Worm (Caenorhabditis elegans) whole organism, young adult: ENCODE results near the gene mlc-4.

ENCODE experiments used
- C06A6.2 ChIP-seq: fragments of 200-800 bp; sonication (Bioruptor generic); conservative IDR thresholded peaks from 2 replicates; pipeline ENCODE4 v1.3.6; 2022; ENCODE audit warnings: missing genetic modification characterization, missing compliant biosample characterization
- F10E7.11 ChIP-seq: sonication (generic microtip); optimal IDR thresholded peaks from 2 replicates; lab custom pipeline; 2017; ENCODE audit warnings: mild to moderate bottlenecking, missing genetic modification characterization, moderate library complexity, missing compliant biosample characterization
- F33H1.4 ChIP-seq: fragments of 200-800 bp; sonication (Bioruptor generic); IDR thresholded peaks from 2 replicates; pipeline ENCODE4 v1.3.6; 2022; ENCODE audit warnings: missing genetic modification reagents, missing genetic modification characterization, missing compliant biosample characterization
- F49E8.2 ChIP-seq: sonication (generic microtip); optimal IDR thresholded peaks from 3 replicates; lab custom pipeline; 2017; ENCODE audit warnings: missing genetic modification characterization, mild to moderate bottlenecking, missing compliant biosample characterization, antibody characterized with exemption, moderate library complexity; ENCODE audit not compliant: insufficient read depth
- F52B5.7 ChIP-seq: sonication (generic microtip); optimal IDR thresholded peaks from 2 replicates; lab custom pipeline; 2016; ENCODE audit warnings: mild to moderate bottlenecking, missing genetic modification characterization, missing compliant biosample characterization
- K12H6.12 ChIP-seq: fragments of 200-800 bp; sonication (Bioruptor generic); optimal IDR thresholded peaks from 2 replicates; lab custom pipeline; 2018; ENCODE audit warnings: mild to moderate bottlenecking, missing genetic modification characterization, missing compliant biosample characterization
- T07F8.4 ChIP-seq: sonication (generic microtip); optimal IDR thresholded peaks from 2 replicates; lab custom pipeline; 2016; ENCODE audit warnings: mild to moderate bottlenecking, missing genetic modification characterization, moderate library complexity, missing compliant biosample characterization
- Y53F4B.3 ChIP-seq: fragments of 200-800 bp; sonication (Bioruptor generic); IDR thresholded peaks from 2 replicates; pipeline ENCODE4 v1.3.6; 2022; ENCODE audit warnings: missing genetic modification reagents, missing genetic modification characterization, missing compliant biosample characterization
- Y79H2A.3 ChIP-seq: fragments of 200-800 bp; sonication (Bioruptor generic); conservative IDR thresholded peaks from 2 replicates; pipeline ENCODE4 v1.3.6; 2022; ENCODE audit warnings: missing genetic modification reagents, missing genetic modification characterization, missing compliant biosample characterization
- Y95B8A.8 ChIP-seq: fragments of 200-800 bp; sonication (Bioruptor generic); IDR thresholded peaks from 2 replicates; pipeline ENCODE4 v1.3.6; 2022; ENCODE audit warnings: missing genetic modification reagents, missing genetic modification characterization, missing compliant biosample characterization
- ama-1 ChIP-seq, 3 experiments: fragments of 150-350 bp in 1 of 3; sonication (generic microtip) in 2 of 3; optimal IDR thresholded peaks; 2 replicates each; lab custom pipeline; 2014 to 2018; ENCODE audit warnings: missing biosample characterization in 2 of 3, missing genetic modification characterization in 2 of 3, missing genetic modification reagents in 2 of 3
- aptf-2 ChIP-seq: fragments of 200-800 bp; sonication (Bioruptor generic); conservative IDR thresholded peaks from 2 replicates; pipeline ENCODE4 v1.3.6; 2022; ENCODE audit warnings: missing genetic modification reagents, missing genetic modification characterization, missing compliant biosample characterization
- bed-1 ChIP-seq: fragments of 200-800 bp; sonication (Bioruptor generic); IDR thresholded peaks from 2 replicates; pipeline ENCODE4 v1.3.6; 2022; ENCODE audit warnings: missing genetic modification reagents, missing genetic modification characterization, missing compliant biosample characterization
- cebp-1 ChIP-seq, 2 experiments: fragments of 200-800 bp in 1 of 2; sonication (Bioruptor generic) in 1 of 2; sonication (generic microtip) in 1 of 2; IDR thresholded peaks in 1 of 2; optimal IDR thresholded peaks in 1 of 2; 2 replicates each; pipeline versions ENCODE4 v1.3.6 to Lab custom; 2017 to 2022; ENCODE audit warnings: missing compliant biosample characterization in 2 of 2, missing genetic modification characterization in 2 of 2, mild to moderate bottlenecking in 1 of 2, missing genetic modification reagents in 1 of 2, moderate library complexity in 1 of 2
- ceh-27 ChIP-seq: fragments of 200-800 bp; sonication (Bioruptor generic); optimal IDR thresholded peaks from 2 replicates; lab custom pipeline; 2018; ENCODE audit warnings: mild to moderate bottlenecking, missing genetic modification characterization, moderate library complexity, missing compliant biosample characterization
- ceh-40 ChIP-seq: fragments of 200-800 bp; sonication (Bioruptor generic); IDR thresholded peaks from 2 replicates; pipeline ENCODE4 v1.3.6; 2022; ENCODE audit warnings: missing genetic modification characterization, missing compliant biosample characterization
- chd-7 ChIP-seq: sonication (generic microtip); optimal IDR thresholded peaks from 2 replicates; lab custom pipeline; 2016; ENCODE audit warnings: mild to moderate bottlenecking, missing genetic modification characterization, moderate library complexity, missing compliant biosample characterization
- dox-1 ChIP-seq: fragments of 200-800 bp; sonication (Bioruptor generic); IDR thresholded peaks from 2 replicates; pipeline ENCODE4 v1.3.6; 2022; ENCODE audit warnings: missing genetic modification reagents, missing genetic modification characterization, missing compliant biosample characterization
- dpff-1 ChIP-seq: sonication (generic microtip); optimal IDR thresholded peaks from 2 replicates; lab custom pipeline; 2017; ENCODE audit warnings: mild to moderate bottlenecking, missing genetic modification characterization, missing compliant biosample characterization
- egl-44 ChIP-seq: fragments of 200-800 bp; sonication (Bioruptor generic); IDR thresholded peaks from 2 replicates; pipeline ENCODE4 v1.3.6; 2022; ENCODE audit warnings: missing genetic modification reagents, missing genetic modification characterization, missing compliant biosample characterization
- gei-17 ChIP-seq: fragments of 200-800 bp; sonication (Bioruptor generic); optimal IDR thresholded peaks from 2 replicates; lab custom pipeline; 2018; ENCODE audit warnings: mild to moderate bottlenecking, missing genetic modification characterization, missing compliant biosample characterization
- hmg-1.2 ChIP-seq: fragments of 200-800 bp; sonication (Bioruptor generic); IDR thresholded peaks from 2 replicates; pipeline ENCODE4 v1.3.6; 2022; ENCODE audit warnings: missing genetic modification reagents, missing genetic modification characterization, missing compliant biosample characterization
- hsf-1 ChIP-seq: fragments of 200-800 bp; sonication (Bioruptor generic); IDR thresholded peaks from 2 replicates; pipeline ENCODE4 v1.3.6; 2022; ENCODE audit warnings: missing genetic modification reagents, missing genetic modification characterization, missing compliant biosample characterization
- lag-1 ChIP-seq: fragments of 200-800 bp; sonication (Bioruptor generic); IDR thresholded peaks from 2 replicates; pipeline ENCODE4 v1.3.6; 2022; ENCODE audit warnings: missing genetic modification reagents, missing genetic modification characterization, missing compliant biosample characterization
- let-526 ChIP-seq: fragments of 200-800 bp; sonication (Bioruptor generic); IDR thresholded peaks from 2 replicates; pipeline ENCODE4 v1.3.6; 2022; ENCODE audit warnings: missing genetic modification reagents, missing genetic modification characterization, missing compliant biosample characterization
- lin-54 ChIP-seq: fragments of 200-800 bp; sonication (Bioruptor generic); optimal IDR thresholded peaks from 2 replicates; lab custom pipeline; 2018; ENCODE audit warnings: mild to moderate bottlenecking, missing genetic modification characterization, missing compliant biosample characterization
- lsl-1 ChIP-seq: fragments of 200-800 bp; sonication (Bioruptor generic); optimal IDR thresholded peaks from 2 replicates; lab custom pipeline; 2018; ENCODE audit warnings: mild to moderate bottlenecking, missing genetic modification characterization, moderate library complexity, missing compliant biosample characterization
- lsy-27 ChIP-seq: sonication (generic microtip); optimal IDR thresholded peaks from 2 replicates; lab custom pipeline; 2017; ENCODE audit warnings: missing genetic modification characterization, mild to moderate bottlenecking, missing compliant biosample characterization, antibody characterized with exemption, missing genotype, borderline replicate concordance; ENCODE audit not compliant: insufficient read depth
- madf-8 ChIP-seq: fragments of 200-800 bp; sonication (Bioruptor generic); conservative IDR thresholded peaks from 2 replicates; pipeline ENCODE4 v1.3.6; 2022; ENCODE audit warnings: missing genetic modification reagents, missing genetic modification characterization, missing compliant biosample characterization
- mcd-1 ChIP-seq: fragments of 200-800 bp; sonication (Bioruptor generic); IDR thresholded peaks from 2 replicates; pipeline ENCODE4 v1.3.6; 2022; ENCODE audit warnings: missing genetic modification reagents, missing genetic modification characterization, missing compliant biosample characterization
- nhr-80 ChIP-seq: sonication (generic microtip); optimal IDR thresholded peaks from 2 replicates; lab custom pipeline; 2016; ENCODE audit warnings: missing genetic modification characterization, missing compliant biosample characterization
- nhr-90 ChIP-seq: sonication (generic microtip); optimal IDR thresholded peaks from 2 replicates; lab custom pipeline; 2016; ENCODE audit warnings: missing genotype, mild to moderate bottlenecking, missing genetic modification characterization, missing compliant biosample characterization
- pbrm-1 ChIP-seq: fragments of 200-800 bp; sonication (Bioruptor generic); IDR thresholded peaks from 2 replicates; pipeline ENCODE4 v1.3.6; 2022; ENCODE audit warnings: missing genetic modification reagents, missing genetic modification characterization, missing compliant biosample characterization
- pha-4 ChIP-seq: fragments of 150-350 bp; sonication (generic microtip); optimal IDR thresholded peaks from 2 replicates; lab custom pipeline; 2014; ENCODE audit warnings: missing biosample characterization, missing genetic modification reagents, missing genetic modification characterization
- rcor-1 ChIP-seq: fragments of 200-800 bp; sonication (Bioruptor generic); IDR thresholded peaks from 2 replicates; pipeline ENCODE4 v1.3.6; 2022; ENCODE audit warnings: missing genetic modification reagents, missing genetic modification characterization, missing compliant biosample characterization
- rpc-1 ChIP-seq, 2 experiments: fragments of 150-350 bp in 1 of 2; sonication (generic microtip) in 1 of 2; optimal IDR thresholded peaks; 2 replicates each; lab custom pipeline; 2014 to 2018; ENCODE audit warnings: missing biosample characterization in 1 of 2, missing genetic modification characterization in 1 of 2, missing genetic modification reagents in 1 of 2, missing genotype in 1 of 2
- sea-2 ChIP-seq: fragments of 200-800 bp; sonication (Bioruptor generic); IDR thresholded peaks from 2 replicates; pipeline ENCODE4 v1.3.6; 2022; ENCODE audit warnings: missing genetic modification characterization, missing compliant biosample characterization
- snpc-1.1 ChIP-seq: sonication (generic microtip); optimal IDR thresholded peaks from 2 replicates; lab custom pipeline; 2017; ENCODE audit warnings: missing genetic modification characterization, mild to moderate bottlenecking, missing compliant biosample characterization, antibody characterized with exemption, moderate library complexity, missing genotype, missing genetic modification reagents; ENCODE audit not compliant: insufficient read depth
- snpc-4 ChIP-seq, 5 experiments: fragments of 150-350 bp in 1 of 5; sonication (generic microtip) in 4 of 5; optimal IDR thresholded peaks; 2 replicates each; lab custom pipeline; 2014 to 2018; ENCODE audit warnings: missing genetic modification characterization in 5 of 5, missing biosample characterization in 3 of 5, antibody characterized with exemption in 2 of 5, mild to moderate bottlenecking in 2 of 5, missing compliant biosample characterization in 2 of 5, missing genotype in 2 of 5, moderate library complexity in 2 of 5, missing genetic modification reagents in 1 of 5
- tlf-1 ChIP-seq: fragments of 200-800 bp; sonication (Bioruptor generic); optimal IDR thresholded peaks from 2 replicates; lab custom pipeline; 2018; ENCODE audit warnings: mild to moderate bottlenecking, missing genetic modification characterization, missing compliant biosample characterization
- unc-130 ChIP-seq: sonication (generic microtip); optimal IDR thresholded peaks from 2 replicates; lab custom pipeline; 2016; ENCODE audit warnings: missing genetic modification reagents, missing genetic modification characterization, missing compliant biosample characterization
- ztf-18 ChIP-seq: sonication (generic microtip); optimal IDR thresholded peaks from 2 replicates; lab custom pipeline; 2016; ENCODE audit warnings: missing genotype, mild to moderate bottlenecking, missing genetic modification characterization, missing compliant biosample characterization
- ztf-22 ChIP-seq: fragments of 200-800 bp; sonication (Bioruptor generic); optimal IDR thresholded peaks from 2 replicates; lab custom pipeline; 2018; ENCODE audit warnings: mild to moderate bottlenecking, missing genetic modification characterization, moderate library complexity, missing compliant biosample characterization
- ztf-6 ChIP-seq: fragments of 200-800 bp; sonication (Bioruptor generic); IDR thresholded peaks from 2 replicates; pipeline ENCODE4 v1.3.6; 2022; ENCODE audit warnings: missing genetic modification reagents, missing genetic modification characterization, missing compliant biosample characterization

Gene mlc-4

DNA sequence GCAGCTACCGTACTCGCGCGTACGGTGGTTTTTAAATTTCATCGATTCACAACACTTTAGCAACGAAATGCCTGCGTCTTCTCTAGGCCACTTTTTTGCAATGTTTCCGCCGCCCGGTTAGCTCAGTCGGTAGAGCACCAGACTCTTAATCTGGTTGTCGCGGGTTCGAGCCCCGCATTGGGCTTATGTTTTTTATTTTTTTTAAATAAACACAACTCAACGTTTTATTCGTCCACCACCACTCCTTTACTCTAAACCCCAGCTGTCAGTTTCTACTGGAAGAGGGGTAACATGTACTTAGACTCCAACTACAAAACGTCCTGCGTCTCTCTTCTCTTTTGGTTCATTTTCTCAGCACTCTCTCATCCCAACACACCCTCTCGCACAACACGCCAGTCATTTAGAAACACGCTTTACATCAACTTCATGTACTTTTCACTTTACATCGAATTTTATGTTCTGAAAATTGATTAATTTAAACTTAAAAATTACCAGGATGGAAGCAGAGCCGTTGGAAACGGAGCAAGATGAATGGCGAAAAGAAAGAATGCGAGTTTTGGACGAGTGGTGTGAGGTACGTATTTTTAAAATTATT is 4.1 kb downstream of the mlc-4 start, which contains the start of the genes elmd-1 and hecw-1:
TSS of gene elmd-1 (plus strand) at position 494 of the 595 bp plus-strand sequence.
TSS of gene hecw-1 (minus strand) at position 545 of the 595 bp plus-strand sequence.
- TF ChIP-seq pbrm-1 (GFP tag; lab: Robert Waterston, UW) (peak; percentile 70; the same call in 1 of the 2 replicates), K12H6.12 (tag; lab: Kevin White, UChicago) (no peak), F52B5.7 (peak; percentile 3), Y79H2A.3 (GFP tag; lab: Robert Waterston, UW) (no peak), gei-17 (GFP tag; lab: Kevin White, UChicago) (no peak), ama-1 (optimal IDR thresholded peaks at IDR 0.05; lab: Kevin White, UChicago) (no peak), ama-1 (GFP tag; optimal IDR thresholded peaks at IDR 0.05; lab: Kevin White, UChicago) (peak in 1 of 2 experiments; percentile 74), pha-4 (tag; lab: Kevin White, UChicago) (no peak), bed-1 (no peak), ztf-6 (GFP tag; lab: Robert Waterston, UW) (peak; percentile 43; the same call in 1 of the 2 replicates), hmg-1.2 (peak; percentile 78), unc-130 (GFP tag; lab: Kevin White, UChicago) (no peak), aptf-2 (0 out of 2 replicates have a peak, but pooled peaks have one; percentile 54), F10E7.11 (tag; lab: Kevin White, UChicago) (no peak), mcd-1 (GFP tag; lab: Robert Waterston, UW) (peak; percentile 74), nhr-80 (peak; percentile 86), lsl-1 (peak; percentile 82), hsf-1 (GFP tag; lab: Robert Waterston, UW) (0 out of 2 replicates have a peak, but pooled peaks have one; percentile 35), dox-1 (GFP tag; lab: Robert Waterston, UW) (peak; percentile 78), Y95B8A.8 (GFP tag; lab: Robert Waterston, UW) (0 out of 2 replicates have a peak, but pooled peaks have one; percentile 59), nhr-90 (tag; lab: Kevin White, UChicago) (peak; percentile 77), rcor-1 (peak; percentile 60; the same call in 1 of the 2 replicates), ztf-18 (tag; lab: Kevin White, UChicago) (peak; percentile 67), chd-7 (tag; lab: Kevin White, UChicago) (peak; percentile 51), C06A6.2 (GFP tag; lab: Robert Waterston, UW) (no peak), lsy-27 (no peak), cebp-1 (GFP tag; IDR thresholded peaks at IDR 0.05; lab: Robert Waterston, UW) (0 out of 2 replicates have a peak, but pooled peaks have one; percentile 17), cebp-1 (tag; optimal IDR thresholded peaks at IDR 0.05; lab: Kevin White, UChicago) (peak; percentile 56), F33H1.4 (peak; percentile 78), ztf-22 (peak; percentile 59), Y53F4B.3 (no peak), snpc-1.1 (tag; lab: Kevin White, UChicago) (peak; percentile 64), F49E8.2 (peak; percentile 71), lag-1 (GFP tag; lab: Robert Waterston, UW) (no peak), ceh-27 (GFP tag; lab: Kevin White, UChicago) (peak; percentile 36), ceh-40 (GFP tag; lab: Robert Waterston, UW) (no peak), egl-44 (peak; percentile 72; the same call in 1 of the 2 replicates), dpff-1 (tag; lab: Kevin White, UChicago) (no peak), lin-54 (GFP tag; lab: Kevin White, UChicago) (peak; percentile 63), snpc-4 (GFP tag; optimal IDR thresholded peaks at IDR 0.05; lab: Kevin White, UChicago) (no peak), snpc-4 (tag; optimal IDR thresholded peaks at IDR 0.05; lab: Kevin White, UChicago) (peak in 3 of 4 experiments; percentile 28 to 59 (median 29)), sea-2 (GFP tag; lab: Robert Waterston, UW) (no peak), rpc-1 (optimal IDR thresholded peaks at IDR 0.05; lab: Kevin White, UChicago) (peak; percentile 61), rpc-1 (tag; optimal IDR thresholded peaks at IDR 0.05; lab: Kevin White, UChicago) (peak; percentile 81), madf-8 (GFP tag; lab: Robert Waterston, UW) (peak; percentile 54), let-526 (GFP tag; lab: Robert Waterston, UW) (no peak), T07F8.4 (tag; lab: Kevin White, UChicago) (peak; percentile 28), tlf-1 (GFP tag; lab: Kevin White, UChicago) (peak; percentile 8)
